Fruit fly (Drosophila melanogaster) whole organism, embryonic: ENCODE measurements around the gene CG31793.

Experiments used
- Bdp1 ChIP-seq: fragments of 200-800 bp; sonication (Bioruptor generic); optimal IDR thresholded peaks from 3 replicates; lab custom pipeline; 2016; ENCODE audit warnings: missing biosample characterization, missing genetic modification characterization
- CG10209 ChIP-seq: fragments of 200-800 bp; sonication (Bioruptor generic); optimal IDR thresholded peaks from 3 replicates; lab custom pipeline; 2017; ENCODE audit warnings: missing biosample characterization, mild to moderate bottlenecking, missing genetic modification characterization, missing genetic modification reagents
- CG10565 ChIP-seq: fragments of 200-800 bp; sonication (Bioruptor generic); optimal IDR thresholded peaks from 3 replicates; lab custom pipeline; 2016; ENCODE audit warnings: missing biosample characterization, mild to moderate bottlenecking, missing genetic modification characterization
- CG10959 ChIP-seq: fragments of 200-800 bp; sonication (Bioruptor generic); IDR thresholded peaks from 2 replicates; pipeline ENCODE4 v1.3.6; 2022; ENCODE audit warnings: missing biosample characterization, missing genetic modification characterization
- CG11456 ChIP-seq: fragments of 200-800 bp; sonication (Bioruptor generic); IDR thresholded peaks from 3 replicates; pipeline ENCODE4 v1.3.6; 2022; ENCODE audit warnings: missing biosample characterization, missing genetic modification characterization
- CG12071 ChIP-seq: fragments of 200-800 bp; sonication (Bioruptor generic); optimal IDR thresholded peaks from 3 replicates; lab custom pipeline; 2018; ENCODE audit warnings: missing biosample characterization, mild to moderate bottlenecking, missing genetic modification characterization
- CG13296 ChIP-seq: fragments of 200-800 bp; sonication (Bioruptor generic); optimal IDR thresholded peaks from 3 replicates; lab custom pipeline; 2018; ENCODE audit warnings: missing biosample characterization, mild to moderate bottlenecking, missing genetic modification characterization
- CG15514 ChIP-seq: fragments of 200-800 bp; sonication (Bioruptor generic); optimal IDR thresholded peaks from 3 replicates; lab custom pipeline; 2017; ENCODE audit warnings: missing biosample characterization, missing genetic modification characterization, mild to moderate bottlenecking, moderate library complexity, missing genetic modification reagents
- CG17359 ChIP-seq: fragments of 200-800 bp; sonication (Bioruptor generic); optimal IDR thresholded peaks from 3 replicates; lab custom pipeline; 2018; ENCODE audit warnings: missing biosample characterization, mild to moderate bottlenecking, missing genetic modification characterization, moderate library complexity
- CG18476 ChIP-seq: fragments of 200-800 bp; sonication (Bioruptor generic); optimal IDR thresholded peaks from 2 replicates; lab custom pipeline; 2016; ENCODE audit warnings: missing biosample characterization, mild to moderate bottlenecking, missing genetic modification characterization
- CG43689 ChIP-seq: fragments of 200-800 bp; sonication (Bioruptor generic); IDR thresholded peaks from 2 replicates; pipeline ENCODE4 v1.3.6; 2022; ENCODE audit warnings: missing biosample characterization, missing genetic modification characterization
- CG6254 ChIP-seq: fragments of 200-800 bp; sonication (Bioruptor generic); optimal IDR thresholded peaks from 3 replicates; lab custom pipeline; 2017; ENCODE audit warnings: mild to moderate bottlenecking, missing biosample characterization, missing genetic modification reagents, missing genetic modification characterization
- CG8089 ChIP-seq: fragments of 200-800 bp; sonication (Bioruptor generic); optimal IDR thresholded peaks from 3 replicates; lab custom pipeline; 2016; ENCODE audit warnings: missing biosample characterization, missing genetic modification characterization
- CG8290 ChIP-seq, 3 experiments: fragments of 200-800 bp; sonication (Bioruptor generic); optimal IDR thresholded peaks; 2 replicates each; lab custom pipeline; 2016 to 2019; ENCODE audit warnings: missing biosample characterization in 3 of 3, missing genetic modification characterization in 3 of 3, mild to moderate bottlenecking in 2 of 3, moderate library complexity in 1 of 3
- CG9437 ChIP-seq: fragments of 200-800 bp; sonication (Bioruptor generic); optimal IDR thresholded peaks from 2 replicates; lab custom pipeline; 2018; ENCODE audit warnings: missing biosample characterization, mild to moderate bottlenecking, missing genetic modification characterization
- CTCF ChIP-seq: fragments of 200-800 bp; sonication (Bioruptor generic); optimal IDR thresholded peaks from 2 replicates; lab custom pipeline; 2017; ENCODE audit warnings: missing biosample characterization, mild to moderate bottlenecking, missing genetic modification characterization, moderate library complexity
- D19A ChIP-seq: fragments of 200-800 bp; optimal IDR thresholded peaks from 3 replicates; lab custom pipeline; 2019; ENCODE audit warnings: missing biosample characterization, mild to moderate bottlenecking, missing genetic modification characterization, moderate library complexity
- Doc3 ChIP-seq: fragments of 200-800 bp; sonication (Bioruptor generic); IDR thresholded peaks from 3 replicates; pipeline ENCODE4 v1.3.6; 2022; ENCODE audit warnings: missing biosample characterization, missing genetic modification characterization; ENCODE audit not compliant: partially characterized antibody
- Dref ChIP-seq: fragments of 200-800 bp; sonication (Bioruptor generic); IDR thresholded peaks from 2 replicates; pipeline ENCODE4 v1.3.6; 2022; ENCODE audit warnings: missing biosample characterization, missing genetic modification characterization
- E2f2 ChIP-seq: fragments of 200-800 bp; sonication (Bioruptor generic); IDR thresholded peaks from 2 replicates; pipeline ENCODE4 v1.3.6; 2022; ENCODE audit warnings: missing biosample characterization, missing genetic modification characterization
- HLHmδ ChIP-seq: fragments of 200-800 bp; sonication (Bioruptor generic); optimal IDR thresholded peaks from 2 replicates; lab custom pipeline; 2018; ENCODE audit warnings: missing biosample characterization, mild to moderate bottlenecking, missing genetic modification characterization, moderate library complexity
- Hr39 ChIP-seq: fragments of >200 bp; optimal IDR thresholded peaks from 2 replicates; lab custom pipeline; 2017
- Jarid2 ChIP-seq: fragments of 200-800 bp; sonication (Bioruptor generic); optimal IDR thresholded peaks from 3 replicates; lab custom pipeline; 2017; ENCODE audit warnings: mild to moderate bottlenecking, missing biosample characterization, missing genetic modification reagents, missing genetic modification characterization
- Med ChIP-seq: fragments of 200-800 bp; sonication (Bioruptor generic); peaks from one replicate; lab custom pipeline; 2016; ENCODE audit warnings: missing biosample characterization, missing genetic modification characterization, mild to moderate bottlenecking, inconsistent platforms, moderate library complexity
- NC2α ChIP-seq: fragments of 200-800 bp; sonication (Bioruptor generic); optimal IDR thresholded peaks from 2 replicates; lab custom pipeline; 2016; ENCODE audit warnings: missing biosample characterization, missing genetic modification characterization
- Nf-YB ChIP-seq: fragments of 200-800 bp; sonication (Bioruptor generic); optimal IDR thresholded peaks from 3 replicates; lab custom pipeline; 2019; ENCODE audit warnings: missing biosample characterization, mild to moderate bottlenecking, missing genetic modification characterization, moderate library complexity
- Oli ChIP-seq: fragments of 200-800 bp; sonication (Bioruptor generic); optimal IDR thresholded peaks from 2 replicates; lab custom pipeline; 2018; ENCODE audit warnings: missing biosample characterization, mild to moderate bottlenecking, missing genetic modification characterization, moderate library complexity
- Opbp ChIP-seq: fragments of 200-800 bp; sonication (Bioruptor generic); IDR thresholded peaks from 3 replicates; pipeline ENCODE4 v1.3.6; 2022; ENCODE audit warnings: missing biosample characterization, missing genetic modification characterization; ENCODE audit not compliant: partially characterized antibody
- cas ChIP-seq: fragments of 200-800 bp; sonication (Bioruptor generic); IDR thresholded peaks from 2 replicates; pipeline ENCODE4 v1.3.6; 2022; ENCODE audit warnings: missing biosample characterization, missing genetic modification characterization
- chif ChIP-seq, 2 experiments: fragments of 200-800 bp; sonication (Bioruptor generic); optimal IDR thresholded peaks; 3 replicates each; lab custom pipeline; 2016; ENCODE audit warnings: missing biosample characterization in 2 of 2, missing genetic modification characterization in 2 of 2
- cwo ChIP-seq: fragments of 200-800 bp; sonication (Bioruptor generic); optimal IDR thresholded peaks from 3 replicates; lab custom pipeline; 2017; ENCODE audit warnings: missing biosample characterization, missing genetic modification characterization, mild to moderate bottlenecking, moderate library complexity, missing genetic modification reagents
- emc ChIP-seq: fragments of 200-800 bp; sonication (Bioruptor generic); optimal IDR thresholded peaks from 2 replicates; lab custom pipeline; 2016; ENCODE audit warnings: missing biosample characterization, missing genetic modification characterization
- exex ChIP-seq: fragments of 200-800 bp; sonication (Bioruptor generic); optimal IDR thresholded peaks from 4 replicates; lab custom pipeline; 2018; ENCODE audit warnings: missing biosample characterization, mild to moderate bottlenecking, missing genetic modification characterization, moderate library complexity
- ftz-f1 ChIP-seq: fragments of 200-800 bp; sonication (Bioruptor generic); optimal IDR thresholded peaks from 2 replicates; lab custom pipeline; 2016; ENCODE audit warnings: missing biosample characterization, missing genetic modification characterization
- gce ChIP-seq: fragments of 200-800 bp; sonication (Bioruptor generic); IDR thresholded peaks from 3 replicates; pipeline ENCODE4 v1.3.6; 2022; ENCODE audit warnings: missing biosample characterization, missing genetic modification characterization
- gfzf ChIP-seq: fragments of 200-800 bp; sonication (Bioruptor generic); optimal IDR thresholded peaks from 2 replicates; lab custom pipeline; 2016; ENCODE audit warnings: missing biosample characterization, mild to moderate bottlenecking, missing genetic modification characterization, moderate library complexity
- org-1 ChIP-seq: fragments of 200-800 bp; sonication (Bioruptor generic); optimal IDR thresholded peaks from 2 replicates; lab custom pipeline; 2017; ENCODE audit warnings: missing biosample characterization, missing genetic modification characterization
- pan ChIP-seq, 4 experiments: fragments of >200 bp in 3 of 4; fragments of 200-800 bp in 1 of 4; sonication (Bioruptor generic) in 1 of 4; optimal IDR thresholded peaks in 3 of 4; IDR thresholded peaks in 1 of 4; 2 replicates each; pipeline versions ENCODE4 v1.3.6 to Lab custom; 2017 to 2022; ENCODE audit warnings: missing biosample characterization in 2 of 4, missing genetic modification characterization in 2 of 4, mixed read lengths in 1 of 4
- pho ChIP-seq: fragments of 200-800 bp; sonication (Bioruptor generic); optimal IDR thresholded peaks from 2 replicates; lab custom pipeline; 2016; ENCODE audit warnings: missing biosample characterization, missing genetic modification characterization
- salm ChIP-seq: fragments of 200-800 bp; sonication (Bioruptor generic); optimal IDR thresholded peaks from 2 replicates; lab custom pipeline; 2018; ENCODE audit warnings: missing biosample characterization, mild to moderate bottlenecking, missing genetic modification characterization
- scrt ChIP-seq: fragments of 200-800 bp; sonication (Bioruptor generic); optimal IDR thresholded peaks from 2 replicates; lab custom pipeline; 2018; ENCODE audit warnings: missing biosample characterization, mild to moderate bottlenecking, missing genetic modification characterization, moderate library complexity
- twi ChIP-seq: fragments of 200-800 bp; optimal IDR thresholded peaks from 2 replicates; lab custom pipeline; 2019; ENCODE audit warnings: missing biosample characterization, mild to moderate bottlenecking, missing genetic modification characterization, moderate library complexity
- wor ChIP-seq: fragments of 200-800 bp; sonication (Bioruptor generic); IDR thresholded peaks from 2 replicates; pipeline ENCODE4 v1.3.6; 2022; ENCODE audit warnings: missing biosample characterization, missing genetic modification characterization
- yki ChIP-seq: fragments of >200 bp; optimal IDR thresholded peaks from 3 replicates; lab custom pipeline; 2018

CG31793 gene

DNA sequence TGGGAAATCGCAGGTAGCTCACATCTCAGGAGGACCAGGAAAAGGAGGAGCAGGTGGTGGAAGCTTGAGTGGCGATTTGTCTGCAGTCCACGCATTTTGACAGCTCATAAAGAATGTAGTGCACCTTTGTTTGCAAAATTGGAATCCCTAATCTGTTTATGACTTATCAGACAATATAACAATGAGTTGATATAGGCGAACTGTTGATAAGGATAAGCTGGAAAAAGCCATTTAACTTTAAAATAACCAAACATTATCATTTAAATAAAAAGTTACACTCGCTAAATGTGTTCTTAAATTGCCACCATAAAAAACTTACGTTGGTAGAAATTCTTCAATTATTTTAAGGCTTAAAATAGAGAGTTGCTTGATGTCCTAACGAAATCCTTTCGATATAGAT is 13.0 kb upstream of the CG31793 start, which contains the start of gene CG15170:
Gene CG15170, minus strand, starts transcription at position 101 of the 400 bp plus-strand sequence.
- TF ChIP-seq CG6254 (GFP tag; lab: Kevin White, UChicago) (no peak), Opbp (GFP tag; lab: Robert Waterston, UW) (no peak), exex (tag; lab: Kevin White, UChicago) (peak; percentile 41), twi (tag; lab: Kevin White, UChicago) (no peak)

DNA sequence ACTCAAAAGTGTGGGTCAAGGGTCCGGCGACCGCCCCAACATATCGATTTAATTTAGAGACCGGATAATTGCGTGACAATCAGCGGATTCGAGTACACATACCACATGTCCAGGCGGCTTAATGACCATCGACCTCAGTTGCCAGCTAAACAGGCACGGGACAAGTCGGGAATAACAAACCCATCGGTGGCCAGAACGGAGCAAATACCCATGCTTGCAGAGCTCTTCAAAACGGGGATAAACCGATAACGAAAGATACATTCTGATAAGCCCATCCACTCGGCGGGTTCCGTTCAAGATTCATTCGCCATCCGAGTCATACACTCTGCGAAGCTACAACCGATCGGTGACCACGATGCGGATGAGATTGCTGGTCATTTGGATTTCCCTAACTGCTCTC is 12.4 kb upstream of the CG31793 start, which contains the start of gene CG15169:
Gene CG15169, plus strand, starts transcription at position 301 of the 400 bp plus-strand sequence.
- TF ChIP-seq Med (GFP tag; lab: Kevin White, UChicago), result peak; percentile 26
- TF ChIP-seq CG11456 (GFP tag; lab: Robert Waterston, UW), result peak; percentile 14; the same call in 1 of the 3 replicates
- TF ChIP-seq CG10565 (GFP tag; lab: Kevin White, UChicago), result no peak

DNA sequence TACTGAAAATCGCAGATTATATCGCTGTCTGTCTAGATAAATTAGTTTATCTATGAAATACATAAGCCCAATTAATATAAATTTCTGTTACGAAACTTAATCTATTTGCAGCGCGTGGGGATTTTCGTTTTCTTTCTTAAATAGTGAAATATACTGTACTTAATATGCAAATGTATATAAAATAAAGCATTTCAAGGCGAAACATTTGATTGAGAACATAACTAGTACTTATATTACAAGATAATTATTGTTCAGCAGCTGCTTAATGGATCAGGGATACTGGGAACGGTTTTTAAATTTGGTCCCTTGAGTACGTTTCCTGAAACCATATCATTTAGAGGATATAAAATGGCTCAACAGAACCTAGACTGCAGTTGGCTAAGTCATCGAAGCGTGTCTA is 11.0 kb upstream of the CG31793 start, which contains the start of gene CG46465:
Gene CG46465, plus strand, starts transcription at position 301 of the 400 bp plus-strand sequence.
- TF ChIP-seq E2f2 (GFP tag; lab: Robert Waterston, UW) (no peak), CG18476 (GFP tag; lab: Kevin White, UChicago) (no peak), emc (no peak), CG9437 (GFP tag; lab: Kevin White, UChicago) (no peak), gce (GFP tag; lab: Robert Waterston, UW) (no peak), CG10209 (no peak), CG15514 (GFP tag; lab: Kevin White, UChicago) (no peak), CG12071 (GFP tag; lab: Kevin White, UChicago) (no peak), cas (GFP tag; lab: Robert Waterston, UW) (no peak), pan (optimal IDR thresholded peaks at IDR 0.05; lab: Kevin White, UChicago) (no peak), pan (GFP tag; optimal IDR thresholded peaks at IDR 0.05 in 1 of 2, IDR thresholded peaks at IDR 0.05 in 1 of 2) (no peak), org-1 (GFP tag; lab: Kevin White, UChicago) (no peak), CG17359 (no peak), Nf-YB (no peak), scrt (GFP tag; lab: Kevin White, UChicago) (no peak), CG43689 (GFP tag; lab: Robert Waterston, UW) (no peak), cwo (GFP tag; lab: Kevin White, UChicago) (no peak), HLHmδ (GFP tag; lab: Kevin White, UChicago) (no peak), Hr39 (no peak), ftz-f1 (GFP tag; lab: Kevin White, UChicago) (no peak), Doc3 (GFP tag; lab: Robert Waterston, UW) (no peak)

DNA sequence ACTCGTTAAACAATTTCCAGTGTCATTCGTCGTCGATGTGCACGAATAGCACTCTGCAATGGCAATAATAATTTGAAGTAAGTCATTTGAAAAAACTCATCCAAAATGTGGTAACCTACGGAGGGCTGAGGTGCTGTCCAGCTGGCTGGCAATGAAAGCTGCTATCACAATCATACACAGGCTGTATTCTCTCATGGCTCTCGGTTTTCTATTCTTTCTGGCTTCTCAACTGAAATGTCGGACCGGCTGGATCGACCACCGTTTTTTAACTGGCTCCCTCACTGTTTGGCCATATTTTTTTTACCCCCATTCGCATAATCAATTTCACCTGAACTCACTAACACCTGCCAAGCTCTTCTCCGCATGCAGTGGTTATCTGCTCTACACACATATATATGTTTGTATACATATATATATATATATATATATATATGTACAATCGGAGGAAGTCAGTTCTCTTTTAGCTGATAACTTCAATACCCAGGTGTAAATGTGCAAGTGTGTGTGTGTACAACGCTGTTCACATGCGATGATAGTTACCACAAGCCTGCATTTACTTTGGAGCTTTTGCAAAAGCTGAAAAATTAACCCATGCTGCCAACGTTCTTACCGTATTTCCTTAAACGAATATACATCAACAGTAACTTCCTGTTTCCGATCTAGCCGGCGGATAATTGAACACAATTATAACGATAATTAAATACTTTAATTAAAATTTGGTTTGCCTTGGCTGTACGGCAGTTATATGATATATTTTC is 7.3 kb upstream of the CG31793 start, which contains the start of gene CG10650:
Gene CG10650, minus strand, starts transcription at position 275 of the 758 bp plus-strand sequence.
- no peak for TF ChIP-seq gfzf (GFP tag; lab: Kevin White, UChicago)
- no peak for TF ChIP-seq NC2α (GFP tag; lab: Kevin White, UChicago)
- TF ChIP-seq salm (tag; lab: Kevin White, UChicago), result no peak
- no peak for TF ChIP-seq CG13296 (GFP tag; lab: Kevin White, UChicago)
- no peak for TF ChIP-seq Dref
- no peak for TF ChIP-seq E2f2 (GFP tag; lab: Robert Waterston, UW)
- TF ChIP-seq CG8089 (GFP tag; lab: Kevin White, UChicago), result no peak
- no peak for TF ChIP-seq CG10959 (GFP tag; lab: Robert Waterston, UW)
- no peak for TF ChIP-seq CG8290 (GFP tag; optimal IDR thresholded peaks at IDR 0.05; lab: Kevin White, UChicago)
- no peak for TF ChIP-seq CG8290 (tag; optimal IDR thresholded peaks at IDR 0.05; lab: Kevin White, UChicago)
- no peak for TF ChIP-seq wor (GFP tag; lab: Robert Waterston, UW)
- no peak for TF ChIP-seq yki (lab: Kevin White, UChicago)
- TF ChIP-seq Opbp (GFP tag; lab: Robert Waterston, UW), result no peak
- no peak for TF ChIP-seq Bdp1 (GFP tag; lab: Kevin White, UChicago)
- TF ChIP-seq CG15514 (GFP tag; lab: Kevin White, UChicago), result no peak
- no peak for TF ChIP-seq D19A (tag; lab: Kevin White, UChicago)
- no peak for TF ChIP-seq chif (GFP tag; optimal IDR thresholded peaks at IDR 0.05; lab: Kevin White, UChicago)
- TF ChIP-seq Oli, result no peak
- TF ChIP-seq pho (GFP tag; lab: Kevin White, UChicago), result no peak
- peak; percentile 62 for TF ChIP-seq Jarid2 (GFP tag; lab: Kevin White, UChicago)
- no peak for TF ChIP-seq CTCF
